Fruit fly (Drosophila melanogaster): ENCODE data around the gene CG31464.
A peak's percentile ranks its signal among the peaks of the same experiment; 100 is the strongest.

The CG31464 gene

dm6 chr3R:8316344-8317105 lies 25.5 kb downstream of the CG31464 start, which contains the start of gene Coq2 (continued):
- TF ChIP-seq ERR (GFP tag; optimal IDR thresholded peaks at IDR 0.05) (no peak), hkb (optimal IDR thresholded peaks at IDR 0.05) (peak; percentile 42), hkb (GFP tag; IDR thresholded peaks at IDR 0.05) (no peak), CG34224 (GFP tag; IDR thresholded peaks at IDR 0.05; ENCODE audit: partially characterized antibody) (0 out of 3 replicates have a peak, but pooled peaks have one; percentile 8), Rfx (GFP tag; IDR thresholded peaks at IDR 0.05) (0 out of 2 replicates have a peak, but pooled peaks have one; percentile 32), Six4 (GFP tag; optimal IDR thresholded peaks at IDR 0.05) (no peak), HmgZ (tag; optimal IDR thresholded peaks at IDR 0.05) (peak; percentile 2), Asciz (GFP tag; optimal IDR thresholded peaks at IDR 0.05) (no peak), vvl (GFP tag; IDR thresholded peaks at IDR 0.05) (peak; percentile 29; the same call in 1 of the 2 replicates), CG8478 (optimal IDR thresholded peaks at IDR 0.05) (no peak), Sry-δ (GFP tag; optimal IDR thresholded peaks at IDR 0.05) (peak; percentile 44), CG2120 (GFP tag; optimal IDR thresholded peaks at IDR 0.05) (peak; percentile 25), Med (GFP tag) (peak; percentile 79), pan (optimal IDR thresholded peaks at IDR 0.05) (no peak), pan (GFP tag; optimal IDR thresholded peaks at IDR 0.05 in 1 of 2, IDR thresholded peaks at IDR 0.05 in 1 of 2) (no peak), CG4820 (GFP tag; optimal IDR thresholded peaks at IDR 0.05) (no peak), Trl (optimal IDR thresholded peaks at IDR 0.05) (peak in 1 of 2 experiments; percentile 4), Trl (GFP tag; optimal IDR thresholded peaks at IDR 0.05) (no peak), CG10654 (GFP tag; optimal IDR thresholded peaks at IDR 0.05) (no peak), toy (GFP tag; IDR thresholded peaks at IDR 0.05) (no peak), CrebB (tag; optimal IDR thresholded peaks at IDR 0.05) (no peak), CG2116 (GFP tag; optimal IDR thresholded peaks at IDR 0.05) (peak; percentile 84), Hr3 (GFP tag; optimal IDR thresholded peaks at IDR 0.05) (no peak), ewg (GFP tag; optimal IDR thresholded peaks at IDR 0.05) (peak; percentile 38), stc (GFP tag; IDR thresholded peaks at IDR 0.05) (no peak), sd (tag; optimal IDR thresholded peaks at IDR 0.05) (peak; percentile 92), BEAF-32 (GFP tag; optimal IDR thresholded peaks at IDR 0.05) (peak; percentile 46), CG7745 (tag; optimal IDR thresholded peaks at IDR 0.05) (no peak), schlank (tag; optimal IDR thresholded peaks at IDR 0.05) (no peak), fd102C (GFP tag; optimal IDR thresholded peaks at IDR 0.05) (no peak), Dll (GFP tag; IDR thresholded peaks at IDR 0.05; ENCODE audit: partially characterized antibody) (no peak), CG9797 (GFP tag; optimal IDR thresholded peaks at IDR 0.05) (peak; percentile 16), CG12219 (GFP tag; optimal IDR thresholded peaks at IDR 0.05) (no peak), CTCF (GFP tag; optimal IDR thresholded peaks at IDR 0.05) (peak; percentile 53), MESR4 (GFP tag; optimal IDR thresholded peaks at IDR 0.05) (peak; percentile 52), otp (GFP tag; IDR thresholded peaks at IDR 0.05) (no peak), tin (GFP tag; optimal IDR thresholded peaks at IDR 0.05) (no peak), CG6683 (GFP tag; optimal IDR thresholded peaks at IDR 0.05) (no peak), danr (GFP tag; IDR thresholded peaks at IDR 0.05) (no peak), CG1603 (tag; optimal IDR thresholded peaks at IDR 0.05) (peak; percentile 72), CG11696 (GFP tag; IDR thresholded peaks at IDR 0.05) (no peak), CG31365 (tag; optimal IDR thresholded peaks at IDR 0.05) (peak; percentile 30), Xbp1 (GFP tag; optimal IDR thresholded peaks at IDR 0.05) (peak; percentile 2), pita (GFP tag; optimal IDR thresholded peaks at IDR 0.05) (peak; percentile 15), CG4617 (GFP tag; optimal IDR thresholded peaks at IDR 0.05; ENCODE audit: borderline replicate concordance) (peak; percentile 65), MTF-1 (GFP tag; optimal IDR thresholded peaks at IDR 0.05; ENCODE audit: borderline replicate concordance) (peak; percentile 100), Hmr (GFP tag; optimal IDR thresholded peaks at IDR 0.05) (no peak), Nf-YC (tag; optimal IDR thresholded peaks at IDR 0.05) (peak; percentile 59), Ets97D (GFP tag; optimal IDR thresholded peaks at IDR 0.05) (peak; percentile 42), pnt (GFP tag; optimal IDR thresholded peaks at IDR 0.05) (no peak), Mrtf (GFP tag; IDR thresholded peaks at IDR 0.05) (no peak)
